Worm (Caenorhabditis elegans) whole organism, L3 larva: ENCODE data around the gene mua-6.

ENCODE experiments used
- ZK546.5 ChIP-seq: sonication (generic microtip); optimal IDR thresholded peaks from 2 replicates; lab custom pipeline; 2017; ENCODE audit warnings: missing biosample characterization, missing genetic modification characterization
- ama-1 ChIP-seq: fragments of 150-350 bp; optimal IDR thresholded peaks from 2 replicates; lab custom pipeline; 2018
- ceh-82 ChIP-seq: fragments of 150-350 bp; optimal IDR thresholded peaks from 2 replicates; lab custom pipeline; 2014; ENCODE audit warnings: missing biosample characterization, missing genetic modification characterization
- lin-15B ChIP-seq: fragments of 150-350 bp; optimal IDR thresholded peaks from 2 replicates; lab custom pipeline; 2014; ENCODE audit warnings: missing biosample characterization, missing genetic modification characterization
- nhr-23 ChIP-seq: fragments of 150-350 bp; optimal IDR thresholded peaks from 2 replicates; lab custom pipeline; 2014; ENCODE audit warnings: missing biosample characterization, missing genetic modification reagents, missing genetic modification characterization
- nhr-237 ChIP-seq: fragments of 150-350 bp; optimal IDR thresholded peaks from 2 replicates; lab custom pipeline; 2014; ENCODE audit warnings: missing biosample characterization, missing genetic modification characterization
- nhr-76 ChIP-seq: fragments of 150-350 bp; sonication (generic microtip); optimal IDR thresholded peaks from 5 replicates; lab custom pipeline; 2014; ENCODE audit warnings: missing biosample characterization, missing genetic modification characterization
- nhr-77 ChIP-seq: fragments of 150-350 bp; optimal IDR thresholded peaks from 2 replicates; lab custom pipeline; 2014; ENCODE audit warnings: missing biosample characterization, missing genetic modification characterization
- snpc-4 ChIP-seq: fragments of 150-350 bp; optimal IDR thresholded peaks from 2 replicates; lab custom pipeline; 2014; ENCODE audit warnings: missing biosample characterization, missing genetic modification characterization
- unc-62 ChIP-seq: fragments of 150-350 bp; sonication (generic microtip); optimal IDR thresholded peaks from 4 replicates; lab custom pipeline; 2014; ENCODE audit warnings: missing biosample characterization, missing genetic modification reagents, missing genetic modification characterization
- ztf-11 ChIP-seq: fragments of 150-350 bp; optimal IDR thresholded peaks from 2 replicates; lab custom pipeline; 2014; ENCODE audit warnings: missing biosample characterization, missing genetic modification characterization

DNA sequence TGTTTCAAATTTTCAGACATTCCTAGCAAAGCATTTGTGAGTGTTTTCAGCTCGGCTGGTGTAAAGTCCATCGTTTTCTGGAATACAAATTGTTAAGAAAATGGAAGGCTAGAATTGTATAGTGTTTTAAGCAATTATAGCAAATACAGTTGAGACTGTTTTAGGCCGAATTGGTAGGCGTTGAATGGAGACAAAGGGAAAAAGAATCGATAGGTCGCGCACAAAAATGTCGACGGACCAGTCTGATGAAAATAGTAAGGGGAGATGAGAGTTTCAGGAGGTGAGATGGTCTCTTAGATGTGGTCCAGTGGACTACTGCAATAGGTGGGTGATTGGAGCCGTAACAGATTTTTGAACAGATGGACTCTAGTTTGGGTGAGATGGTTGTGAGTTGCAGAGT is 24.9 kb downstream of the mua-6 start:
- TF ChIP-seq nhr-237 (tag; lab: Kevin White, UChicago) = no peak
- no peak for TF ChIP-seq nhr-76 (tag; lab: Kevin White, UChicago)
- no peak for TF ChIP-seq ztf-11 (tag; lab: Kevin White, UChicago)
- no peak for TF ChIP-seq unc-62
- TF ChIP-seq ceh-82 (tag; lab: Kevin White, UChicago) = no peak
- TF ChIP-seq ama-1 = no peak
- no peak for TF ChIP-seq snpc-4
- TF ChIP-seq ZK546.5 (tag; lab: Kevin White, UChicago) = no peak
- TF ChIP-seq nhr-23 (tag; lab: Kevin White, UChicago) = no peak
- no peak for TF ChIP-seq lin-15B (tag; lab: Kevin White, UChicago)
- no peak for TF ChIP-seq nhr-77 (tag; lab: Kevin White, UChicago)
